Fruit fly (Drosophila melanogaster): Measurements from ENCODE around the gene CG15005.

Gene CG15005

dm6 chr3L:4186659-4187058, 17.5 kb downstream of the CG15005 start, which contains the start of gene VhaM9.7-c (continued):
- TF ChIP-seq Dll (GFP tag; IDR thresholded peaks at IDR 0.05; ENCODE audit: partially characterized antibody): 0 out of 4 replicates have a peak, but pooled peaks have one; percentile 16
- no peak for TF ChIP-seq CG7745 (tag; optimal IDR thresholded peaks at IDR 0.05)
- peak; percentile 25 for TF ChIP-seq her (GFP tag; optimal IDR thresholded peaks at IDR 0.05)
- TF ChIP-seq abd-A (tag; optimal IDR thresholded peaks at IDR 0.05): peak; percentile 51
- TF ChIP-seq CG13123 (GFP tag; optimal IDR thresholded peaks at IDR 0.05): no peak
- peak; percentile 55 for TF ChIP-seq CG12659 (GFP tag; optimal IDR thresholded peaks at IDR 0.05)
- TF ChIP-seq CG2199 (GFP tag; IDR thresholded peaks at IDR 0.05): 0 out of 3 replicates have a peak, but pooled peaks have one; percentile 2
- TF ChIP-seq HmgD (GFP tag; optimal IDR thresholded peaks at IDR 0.05): peak; percentile 20
- TF ChIP-seq CG1024 (GFP tag; IDR thresholded peaks at IDR 0.05): 0 out of 2 replicates have a peak, but pooled peaks have one; percentile 7
- peak; percentile 49 for TF ChIP-seq lilli (GFP tag; optimal IDR thresholded peaks at IDR 0.05)
- TF ChIP-seq NFAT (GFP tag; IDR thresholded peaks at IDR 0.05): peak; percentile 21; the same call in 1 of the 2 replicates
- TF ChIP-seq CG12071 (GFP tag; optimal IDR thresholded peaks at IDR 0.05): no peak
- peak; percentile 56 to 87 for TF ChIP-seq crp (GFP tag; optimal IDR thresholded peaks at IDR 0.05)
- TF ChIP-seq CG17385 (GFP tag; optimal IDR thresholded peaks at IDR 0.05): peak; percentile 56
- TF ChIP-seq CG4707 (GFP tag; optimal IDR thresholded peaks at IDR 0.05): peak; percentile 28
- TF ChIP-seq ind (GFP tag; optimal IDR thresholded peaks at IDR 0.05): peak; percentile 38
- peak; percentile 6 for TF ChIP-seq sqz (GFP tag; optimal IDR thresholded peaks at IDR 0.05)
- no peak for TF ChIP-seq cwo (GFP tag; optimal IDR thresholded peaks at IDR 0.05)
- TF ChIP-seq CG34224 (GFP tag; IDR thresholded peaks at IDR 0.05; ENCODE audit: partially characterized antibody): peak; percentile 15; the same call in 1 of the 3 replicates
- TF ChIP-seq CG12391 (tag; optimal IDR thresholded peaks at IDR 0.05): peak; percentile 16
- TF ChIP-seq kah (GFP tag; optimal IDR thresholded peaks at IDR 0.05): peak; percentile 3
- peak; percentile 59 for TF ChIP-seq gro (GFP tag; optimal IDR thresholded peaks at IDR 0.05)
- TF ChIP-seq B-H2 (GFP tag; optimal IDR thresholded peaks at IDR 0.05): peak; percentile 70
- TF ChIP-seq mam (GFP tag; optimal IDR thresholded peaks at IDR 0.05): peak; percentile 43
- TF ChIP-seq CG10267 (tag; optimal IDR thresholded peaks at IDR 0.05): peak; percentile 96
- peak; percentile 61 for TF ChIP-seq MESR4 (GFP tag; optimal IDR thresholded peaks at IDR 0.05)
- TF ChIP-seq repo (GFP tag; optimal IDR thresholded peaks at IDR 0.05): no peak
- peak; percentile 28 for TF ChIP-seq CG12155 (GFP tag; optimal IDR thresholded peaks at IDR 0.05)
- TF ChIP-seq CG1792 (GFP tag; optimal IDR thresholded peaks at IDR 0.05): no peak
- TF ChIP-seq tin (GFP tag; optimal IDR thresholded peaks at IDR 0.05): peak; percentile 32
- peak; percentile 46 for TF ChIP-seq CG14710 (tag; optimal IDR thresholded peaks at IDR 0.05)

dm6 chr3L:4185259-4185658, 18.9 kb downstream of the CG15005 start:
- TF ChIP-seq MBD-R2 (GFP tag; IDR thresholded peaks at IDR 0.05): 0 out of 2 replicates have a peak, but pooled peaks have one; percentile 13
- no peak for TF ChIP-seq NK7.1 (GFP tag; optimal IDR thresholded peaks at IDR 0.05)
- TF ChIP-seq CG8388 (GFP tag; optimal IDR thresholded peaks at IDR 0.05): no peak
- TF ChIP-seq CG13296 (GFP tag; optimal IDR thresholded peaks at IDR 0.05): no peak
- TF ChIP-seq Fer1 (GFP tag; optimal IDR thresholded peaks at IDR 0.05): no peak
- TF ChIP-seq Bteb2 (GFP tag; optimal IDR thresholded peaks at IDR 0.05): no peak
- TF ChIP-seq ewg (GFP tag; optimal IDR thresholded peaks at IDR 0.05): peak; percentile 94
- TF ChIP-seq CG14860 (GFP tag; IDR thresholded peaks at IDR 0.05; ENCODE audit: partially characterized antibody): no peak
- TF ChIP-seq seq (GFP tag; IDR thresholded peaks at IDR 0.05): 0 out of 2 replicates have a peak, but pooled peaks have one; percentile 29
- no peak for TF ChIP-seq CG16813 (GFP tag; IDR thresholded peaks at IDR 0.05; ENCODE audit: partially characterized antibody)
- TF ChIP-seq br (optimal IDR thresholded peaks at IDR 0.05): no peak
- TF ChIP-seq jigr1 (GFP tag; IDR thresholded peaks at IDR 0.05): no peak
- TF ChIP-seq z (GFP tag; IDR thresholded peaks at IDR 0.05): no peak
- TF ChIP-seq CG15479 (GFP tag; optimal IDR thresholded peaks at IDR 0.05): no peak
- TF ChIP-seq CG7928 (GFP tag; optimal IDR thresholded peaks at IDR 0.05): no peak
- no peak for TF ChIP-seq Side (GFP tag; optimal IDR thresholded peaks at IDR 0.05)
- no peak for TF ChIP-seq dysf (GFP tag; IDR thresholded peaks at IDR 0.05)
- 0 out of 2 replicates have a peak, but pooled peaks have one; percentile 14 for TF ChIP-seq Scr (GFP tag; IDR thresholded peaks at IDR 0.05; ENCODE audit: partially characterized antibody)
- no peak for TF ChIP-seq dmrt99B (tag; optimal IDR thresholded peaks at IDR 0.05)
- TF ChIP-seq caup (GFP tag; optimal IDR thresholded peaks at IDR 0.05; ENCODE audit: severe bottlenecking): no peak
